Worm (Caenorhabditis elegans) whole organism, L1 larva: ENCODE data around the gene rep-1.

Source experiments
- ama-1 ChIP-seq: fragments of 150-350 bp; optimal IDR thresholded peaks from 2 replicates; lab custom pipeline; 2014
- lin-35 ChIP-seq, 2 experiments: fragments of 150-350 bp; optimal IDR thresholded peaks; 2 replicates each; lab custom pipeline; 2014; ENCODE audit warnings: missing biosample characterization in 2 of 2, missing genetic modification characterization in 2 of 2, missing genetic modification reagents in 2 of 2
- mep-1 ChIP-seq: fragments of 150-350 bp; optimal IDR thresholded peaks from 2 replicates; lab custom pipeline; 2014; ENCODE audit warnings: missing biosample characterization, missing genetic modification characterization
- tbx-2 ChIP-seq: sonication (generic microtip); optimal IDR thresholded peaks from 2 replicates; lab custom pipeline; 2016; ENCODE audit warnings: missing genetic modification characterization, missing compliant biosample characterization
- zag-1 ChIP-seq: fragments of 150-350 bp; optimal IDR thresholded peaks from 2 replicates; lab custom pipeline; 2014; ENCODE audit warnings: missing biosample characterization, missing genetic modification characterization

- TF ChIP-seq ama-1 (lab: Kevin White, UChicago) (no peak), zag-1 (no peak), mep-1 (tag; lab: Kevin White, UChicago) (no peak), lin-35 (GFP tag; optimal IDR thresholded peaks at IDR 0.05; lab: Kevin White, UChicago) (no peak), tbx-2 (tag; lab: Kevin White, UChicago) (no peak)
These were observed 14.2 kb downstream of the rep-1 start for ce11 chrIII:1584216-1584715.
